Fruit fly (Drosophila melanogaster): Measurements from ENCODE around the gene Chc.
A peak's percentile ranks its signal among the peaks of the same experiment; 100 is the strongest.

Chc gene

DNA sequence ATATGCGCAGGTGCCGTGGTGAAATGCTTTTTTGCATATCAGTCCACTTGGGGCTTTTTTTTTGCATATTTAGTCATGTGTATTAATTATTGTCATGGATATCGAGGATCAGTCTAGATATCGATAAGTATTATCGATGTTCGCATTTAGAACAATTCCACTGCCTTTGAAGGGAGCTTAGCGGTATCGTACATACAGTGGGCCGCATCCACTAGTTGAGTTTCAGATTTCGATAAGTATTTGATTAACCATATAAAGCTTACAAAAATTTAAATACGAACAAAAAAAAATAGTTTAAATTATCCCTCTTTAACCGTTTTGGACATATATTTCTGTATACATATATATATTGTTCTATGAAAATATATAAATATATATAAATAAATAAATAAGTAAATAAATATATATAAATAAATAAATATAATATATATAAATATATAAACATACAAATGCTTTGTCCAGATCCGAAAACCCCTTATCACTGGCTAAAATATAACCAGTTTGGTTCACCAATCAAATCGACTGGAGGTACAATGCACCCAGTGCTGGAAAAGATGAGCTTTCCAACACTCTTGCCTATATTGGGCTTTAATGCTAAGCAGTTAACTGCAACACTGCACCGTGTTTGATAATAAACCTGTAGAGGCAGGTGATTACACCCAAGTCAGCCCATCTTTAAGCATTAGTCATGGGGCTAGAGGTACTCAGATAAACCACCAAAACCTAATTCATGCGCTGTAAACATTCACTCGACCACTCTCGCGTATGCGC is 32.2 kb downstream of the Chc start (continued):
- TF ChIP-seq klu (GFP tag; IDR thresholded peaks at IDR 0.05) (no peak), Ptx1 (GFP tag; IDR thresholded peaks at IDR 0.05) (peak; percentile 39), Dfd (GFP tag; optimal IDR thresholded peaks at IDR 0.05) (no peak), B-H2 (GFP tag; optimal IDR thresholded peaks at IDR 0.05) (peak; percentile 31), mld (GFP tag; IDR thresholded peaks at IDR 0.05; ENCODE audit: partially characterized antibody) (0 out of 3 replicates have a peak, but pooled peaks have one; percentile 37), zfh1 (GFP tag; IDR thresholded peaks at IDR 0.05) (0 out of 3 replicates have a peak, but pooled peaks have one; percentile 24), Sox102F (GFP tag; optimal IDR thresholded peaks at IDR 0.05) (no peak), CG34376 (GFP tag; optimal IDR thresholded peaks at IDR 0.05) (no peak), Six4 (GFP tag; optimal IDR thresholded peaks at IDR 0.05) (peak; percentile 17), CG7786 (GFP tag; optimal IDR thresholded peaks at IDR 0.05) (no peak), sd (tag; optimal IDR thresholded peaks at IDR 0.05) (peak; percentile 30), phol (tag; optimal IDR thresholded peaks at IDR 0.05) (peak; percentile 43), CG6791 (GFP tag; IDR thresholded peaks at IDR 0.05; ENCODE audit: partially characterized antibody) (peak; percentile 85), Hmr (GFP tag; optimal IDR thresholded peaks at IDR 0.05) (peak; percentile 58), row (GFP tag; IDR thresholded peaks at IDR 0.05) (peak; percentile 66), Dref (GFP tag; IDR thresholded peaks at IDR 0.05) (peak; percentile 81), Hr51 (GFP tag; optimal IDR thresholded peaks at IDR 0.05) (peak in 1 of 2 experiments; percentile 30), Doc3 (GFP tag; IDR thresholded peaks at IDR 0.05; ENCODE audit: partially characterized antibody) (peak; percentile 64), stwl (tag; optimal IDR thresholded peaks at IDR 0.05) (peak; percentile 42), MESR4 (GFP tag; optimal IDR thresholded peaks at IDR 0.05) (peak; percentile 22), nmo (GFP tag; optimal IDR thresholded peaks at IDR 0.05) (peak; percentile 22), CG2678 (tag; optimal IDR thresholded peaks at IDR 0.05) (peak; percentile 48), eve (GFP tag; optimal IDR thresholded peaks at IDR 0.05) (peak in 1 of 2 experiments; percentile 38), CG18599 (GFP tag; optimal IDR thresholded peaks at IDR 0.05) (peak; percentile 33), dmrt99B (tag; optimal IDR thresholded peaks at IDR 0.05) (peak; percentile 4), lab (GFP tag; optimal IDR thresholded peaks at IDR 0.05) (peak; percentile 10), CG13424 (tag; optimal IDR thresholded peaks at IDR 0.05) (peak; percentile 34), CG11696 (GFP tag; IDR thresholded peaks at IDR 0.05) (no peak), Ets65A (GFP tag) (peak; percentile 58), amos (GFP tag; IDR thresholded peaks at IDR 0.05; ENCODE audit: partially characterized antibody) (peak; percentile 86; the same call in 1 of the 2 replicates), CG4707 (GFP tag; optimal IDR thresholded peaks at IDR 0.05) (peak; percentile 94), gfzf (GFP tag; optimal IDR thresholded peaks at IDR 0.05) (peak; percentile 38), CG17385 (GFP tag; optimal IDR thresholded peaks at IDR 0.05) (peak; percentile 36), Usf (GFP tag; optimal IDR thresholded peaks at IDR 0.05) (no peak), dmrt11E (tag; optimal IDR thresholded peaks at IDR 0.05) (peak; percentile 25), CG3281 (GFP tag; optimal IDR thresholded peaks at IDR 0.05) (peak; percentile 32), tgo (GFP tag; IDR thresholded peaks at IDR 0.05) (0 out of 3 replicates have a peak, but pooled peaks have one; percentile 17), gcm (GFP tag; optimal IDR thresholded peaks at IDR 0.05) (peak; percentile 21), CG11247 (GFP tag; IDR thresholded peaks at IDR 0.05) (peak; percentile 17; the same call in 1 of the 2 replicates), unpg (GFP tag; optimal IDR thresholded peaks at IDR 0.05) (peak; percentile 24), CG15073 (GFP tag; optimal IDR thresholded peaks at IDR 0.05) (no peak), ATbp (GFP tag; optimal IDR thresholded peaks at IDR 0.05) (peak; percentile 29), abd-A (tag; optimal IDR thresholded peaks at IDR 0.05) (no peak), CG1603 (tag; optimal IDR thresholded peaks at IDR 0.05) (peak; percentile 30), ham (GFP tag; IDR thresholded peaks at IDR 0.05) (no peak), CG13296 (GFP tag; optimal IDR thresholded peaks at IDR 0.05) (peak; percentile 32), chn (GFP tag; optimal IDR thresholded peaks at IDR 0.05) (no peak)

Measured in whole organism, embryonic.